Fruit fly (Drosophila melanogaster): ENCODE measurements around the gene Poxm.

- no peak for TF ChIP-seq CG17806 (tag; optimal IDR thresholded peaks at IDR 0.05)
- TF ChIP-seq CG12605 (GFP tag; IDR thresholded peaks at IDR 0.05) = no peak
- no peak for TF ChIP-seq CG14655 (GFP tag; optimal IDR thresholded peaks at IDR 0.05)
- TF ChIP-seq CG9948 (tag; optimal IDR thresholded peaks at IDR 0.05) = no peak
- TF ChIP-seq Ets98B (GFP tag; IDR thresholded peaks at IDR 0.05) = no peak
- no peak for TF ChIP-seq EcR (GFP tag; optimal IDR thresholded peaks at IDR 0.05)
- TF ChIP-seq CG4496 (GFP tag; IDR thresholded peaks at IDR 0.05) = no peak
Observed at dm6 chr3R:8353994-8354393, 20.4 kb upstream of the Poxm start.
